Worm (Caenorhabditis elegans): ENCODE measurements around the gene srt-50.

srt-50 gene

ce11 chrIV:15041124-15041523, 33.4 kb upstream of the srt-50 start:
- TF ChIP-seq T22C8.4 (GFP tag; IDR thresholded peaks at IDR 0.05) = no peak
- no peak for TF ChIP-seq klf-2 (GFP tag; conservative IDR thresholded peaks at IDR 0.05)
- TF ChIP-seq med-1 (GFP tag; optimal IDR thresholded peaks at IDR 0.05; ENCODE audit: insufficient read depth) = no peak
- no peak for TF ChIP-seq ref-1 (GFP tag; conservative IDR thresholded peaks at IDR 0.05)
- no peak for TF ChIP-seq cog-1 (tag; optimal IDR thresholded peaks at IDR 0.05)
- no peak for TF ChIP-seq flt-1 (GFP tag; IDR thresholded peaks at IDR 0.05)
- no peak for TF ChIP-seq ztf-29 (GFP tag; IDR thresholded peaks at IDR 0.05)
- no peak for TF ChIP-seq ztf-23 (GFP tag; IDR thresholded peaks at IDR 0.05)
- TF ChIP-seq tab-1 (GFP tag; IDR thresholded peaks at IDR 0.05) = no peak

ce11 chrIV:15042159-15042936, 32.1 kb upstream of the srt-50 start:
- TF ChIP-seq flt-1 (GFP tag; IDR thresholded peaks at IDR 0.05) = no peak
- no peak for TF ChIP-seq ztf-29 (GFP tag; IDR thresholded peaks at IDR 0.05)
- no peak for TF ChIP-seq ztf-23 (GFP tag; IDR thresholded peaks at IDR 0.05)
- no peak for TF ChIP-seq T22C8.4 (GFP tag; IDR thresholded peaks at IDR 0.05)
- TF ChIP-seq tab-1 (GFP tag; IDR thresholded peaks at IDR 0.05) = no peak
- no peak for TF ChIP-seq klf-2 (GFP tag; conservative IDR thresholded peaks at IDR 0.05)
- TF ChIP-seq med-1 (GFP tag; optimal IDR thresholded peaks at IDR 0.05; ENCODE audit: insufficient read depth) = no peak
- no peak for TF ChIP-seq ref-1 (GFP tag; conservative IDR thresholded peaks at IDR 0.05)
- no peak for TF ChIP-seq cog-1 (tag; optimal IDR thresholded peaks at IDR 0.05)

- TF ChIP-seq T22C8.4 (GFP tag; IDR thresholded peaks at IDR 0.05) (no peak), ztf-29 (GFP tag; IDR thresholded peaks at IDR 0.05) (no peak), med-1 (GFP tag; optimal IDR thresholded peaks at IDR 0.05; ENCODE audit: insufficient read depth) (no peak), cog-1 (tag; optimal IDR thresholded peaks at IDR 0.05) (no peak), ref-1 (GFP tag; conservative IDR thresholded peaks at IDR 0.05) (no peak), ztf-23 (GFP tag; IDR thresholded peaks at IDR 0.05) (no peak), tab-1 (GFP tag; IDR thresholded peaks at IDR 0.05) (no peak), flt-1 (GFP tag; IDR thresholded peaks at IDR 0.05) (no peak), klf-2 (GFP tag; conservative IDR thresholded peaks at IDR 0.05) (no peak)
Observed at ce11 chrIV:15046162-15046561, 28.3 kb upstream of the srt-50 start.

ce11 chrIV:15049288-15050094, 25.0 kb upstream of the srt-50 start:
- no peak for TF ChIP-seq T22C8.4 (GFP tag; IDR thresholded peaks at IDR 0.05)
- no peak for TF ChIP-seq cog-1 (tag; optimal IDR thresholded peaks at IDR 0.05)
- no peak for TF ChIP-seq med-1 (GFP tag; optimal IDR thresholded peaks at IDR 0.05; ENCODE audit: insufficient read depth)
- 0 out of 2 replicates have a peak, but pooled peaks have one; percentile 29 for TF ChIP-seq klf-2 (GFP tag; conservative IDR thresholded peaks at IDR 0.05)
- TF ChIP-seq flt-1 (GFP tag; IDR thresholded peaks at IDR 0.05) = peak; percentile 37; the same call in 1 of the 2 replicates
- no peak for TF ChIP-seq tab-1 (GFP tag; IDR thresholded peaks at IDR 0.05)
- no peak for TF ChIP-seq ztf-29 (GFP tag; IDR thresholded peaks at IDR 0.05)
- TF ChIP-seq ztf-23 (GFP tag; IDR thresholded peaks at IDR 0.05) = no peak

ce11 chrIV:15051045-15051444, 23.4 kb upstream of the srt-50 start:
- TF ChIP-seq ztf-29 (GFP tag; IDR thresholded peaks at IDR 0.05) = no peak
- TF ChIP-seq klf-2 (GFP tag; conservative IDR thresholded peaks at IDR 0.05) = no peak
- TF ChIP-seq med-1 (GFP tag; optimal IDR thresholded peaks at IDR 0.05; ENCODE audit: insufficient read depth) = no peak
- TF ChIP-seq flt-1 (GFP tag; IDR thresholded peaks at IDR 0.05) = no peak
- TF ChIP-seq T22C8.4 (GFP tag; IDR thresholded peaks at IDR 0.05) = no peak
- no peak for TF ChIP-seq ref-1 (GFP tag; conservative IDR thresholded peaks at IDR 0.05)
- no peak for TF ChIP-seq ztf-23 (GFP tag; IDR thresholded peaks at IDR 0.05)
- TF ChIP-seq tab-1 (GFP tag; IDR thresholded peaks at IDR 0.05) = no peak
- no peak for TF ChIP-seq cog-1 (tag; optimal IDR thresholded peaks at IDR 0.05)

ce11 chrIV:15053271-15053670, 21.2 kb upstream of the srt-50 start, which contains the start of gene srt-47:
TSS of gene srt-47 (minus strand) at chrIV:15053371.
- TF ChIP-seq tab-1 (GFP tag; IDR thresholded peaks at IDR 0.05) = no peak
- TF ChIP-seq cog-1 (tag; optimal IDR thresholded peaks at IDR 0.05) = no peak
- TF ChIP-seq med-1 (GFP tag; optimal IDR thresholded peaks at IDR 0.05; ENCODE audit: insufficient read depth) = no peak
- no peak for TF ChIP-seq klf-2 (GFP tag; conservative IDR thresholded peaks at IDR 0.05)
- no peak for TF ChIP-seq T22C8.4 (GFP tag; IDR thresholded peaks at IDR 0.05)
- TF ChIP-seq flt-1 (GFP tag; IDR thresholded peaks at IDR 0.05) = no peak
- TF ChIP-seq ztf-29 (GFP tag; IDR thresholded peaks at IDR 0.05) = no peak
- no peak for TF ChIP-seq ztf-23 (GFP tag; IDR thresholded peaks at IDR 0.05)
- no peak for TF ChIP-seq ref-1 (GFP tag; conservative IDR thresholded peaks at IDR 0.05)

ce11 chrIV:15056081-15056586, 18.4 kb upstream of the srt-50 start, which contains the start of gene Y41E3.19:
TSS of gene Y41E3.19 (plus strand) at chrIV:15056131.
- no peak for TF ChIP-seq ref-1 (GFP tag; conservative IDR thresholded peaks at IDR 0.05)
- no peak for TF ChIP-seq med-1 (GFP tag; optimal IDR thresholded peaks at IDR 0.05; ENCODE audit: insufficient read depth)
- TF ChIP-seq klf-2 (GFP tag; conservative IDR thresholded peaks at IDR 0.05) = no peak
- no peak for TF ChIP-seq flt-1 (GFP tag; IDR thresholded peaks at IDR 0.05)
- TF ChIP-seq tab-1 (GFP tag; IDR thresholded peaks at IDR 0.05) = no peak
- no peak for TF ChIP-seq ztf-29 (GFP tag; IDR thresholded peaks at IDR 0.05)
- TF ChIP-seq T22C8.4 (GFP tag; IDR thresholded peaks at IDR 0.05) = no peak
- TF ChIP-seq ztf-23 (GFP tag; IDR thresholded peaks at IDR 0.05) = no peak
- TF ChIP-seq cog-1 (tag; optimal IDR thresholded peaks at IDR 0.05) = no peak

- TF ChIP-seq ref-1 (GFP tag; conservative IDR thresholded peaks at IDR 0.05) (no peak), tab-1 (GFP tag; IDR thresholded peaks at IDR 0.05) (no peak)
Observed at ce11 chrIV:15057994-15058393, 16.5 kb upstream of the srt-50 start, which contains the start of gene Y41E3.13. TSS of gene Y41E3.13 (plus strand) at chrIV:15058294.

- TF ChIP-seq flt-1 (GFP tag; IDR thresholded peaks at IDR 0.05) = peak; percentile 93
Observed at ce11 chrIV:15059150-15059549, 15.3 kb upstream of the srt-50 start.

Data from whole organism, midembryonic.